Fruit fly (Drosophila melanogaster): ENCODE data around the gene Spp.

Gene Spp

dm6 chr2L:512028-512427 is 32.4 kb downstream of the Spp start (continued):
- TF ChIP-seq CG11093 (GFP tag; IDR thresholded peaks at IDR 0.05) (no peak), H2.0 (GFP tag; IDR thresholded peaks at IDR 0.05) (peak; percentile 72), CG7839 (tag; optimal IDR thresholded peaks at IDR 0.05) (peak; percentile 82), tna (GFP tag; IDR thresholded peaks at IDR 0.05; ENCODE audit: partially characterized antibody) (no peak), CG9932 (GFP tag; IDR thresholded peaks at IDR 0.05) (peak; percentile 50), bowl (GFP tag; IDR thresholded peaks at IDR 0.05) (no peak), CG18011 (GFP tag; optimal IDR thresholded peaks at IDR 0.05) (no peak), CG11695 (GFP tag; IDR thresholded peaks at IDR 0.05) (peak; percentile 28; the same call in 1 of the 3 replicates), BtbVII (GFP tag; optimal IDR thresholded peaks at IDR 0.05) (no peak), CG6654 (GFP tag; optimal IDR thresholded peaks at IDR 0.05) (no peak), insv (GFP tag; optimal IDR thresholded peaks at IDR 0.05) (no peak), CG14014 (GFP tag; IDR thresholded peaks at IDR 0.05) (peak; percentile 44; the same call in 1 of the 2 replicates), shn (GFP tag; optimal IDR thresholded peaks at IDR 0.05) (no peak), YL-1 (GFP tag; optimal IDR thresholded peaks at IDR 0.05) (no peak), chinmo (GFP tag; IDR thresholded peaks at IDR 0.05; ENCODE audit: partially characterized antibody) (no peak), Aef1 (GFP tag; IDR thresholded peaks at IDR 0.05) (peak; percentile 53; the same call in 2 of the 3 replicates), NC2β (GFP tag; optimal IDR thresholded peaks at IDR 0.05) (no peak), CG1024 (GFP tag; IDR thresholded peaks at IDR 0.05) (no peak), PHDP (tag; optimal IDR thresholded peaks at IDR 0.05) (peak; percentile 72), D19A (tag; optimal IDR thresholded peaks at IDR 0.05) (peak; percentile 54), Atf6 (GFP tag; IDR thresholded peaks at IDR 0.05) (peak; percentile 40; the same call in 1 of the 2 replicates), vfl (GFP tag; optimal IDR thresholded peaks at IDR 0.05) (no peak), CG5245 (GFP tag; optimal IDR thresholded peaks at IDR 0.05) (peak; percentile 63), slbo (GFP tag; IDR thresholded peaks at IDR 0.05) (peak; percentile 70), btn (GFP tag; optimal IDR thresholded peaks at IDR 0.05) (no peak), Antp (GFP tag; optimal IDR thresholded peaks at IDR 0.05) (no peak), bigmax (GFP tag; optimal IDR thresholded peaks at IDR 0.05) (no peak), CG12071 (GFP tag; optimal IDR thresholded peaks at IDR 0.05) (no peak), maf-S (GFP tag; optimal IDR thresholded peaks at IDR 0.05) (peak; percentile 14), chm (GFP tag; IDR thresholded peaks at IDR 0.05) (peak; percentile 49; the same call in 1 of the 2 replicates)

DNA sequence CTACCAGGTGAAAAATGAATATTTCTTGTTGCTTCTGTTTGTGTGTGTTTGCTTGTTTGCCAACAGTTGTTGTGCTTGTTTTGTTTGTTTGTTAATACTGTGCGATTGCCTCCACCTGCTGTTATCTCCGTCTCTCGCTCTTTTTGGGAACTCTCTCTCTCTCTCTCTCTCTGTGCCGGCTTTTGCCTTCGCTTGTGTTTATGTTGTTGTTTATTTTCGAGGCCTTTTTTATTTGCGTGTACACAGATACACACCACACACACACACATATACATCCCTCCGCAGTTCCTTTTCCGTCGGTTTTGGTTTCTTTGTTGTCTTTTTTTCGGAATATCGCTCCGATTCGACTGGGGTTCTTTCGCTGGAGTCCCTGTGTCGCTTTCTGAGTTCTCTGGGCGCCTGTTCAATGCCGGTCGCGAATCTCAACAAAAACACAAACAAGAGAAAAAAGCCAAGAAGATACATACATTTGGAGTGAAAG is 33.9 kb downstream of the Spp start:
- TF ChIP-seq vvl (GFP tag; IDR thresholded peaks at IDR 0.05) (peak; percentile 71), lola (GFP tag; optimal IDR thresholded peaks at IDR 0.05) (peak in 1 of 3 experiments; percentile 75), CG6765 (GFP tag; optimal IDR thresholded peaks at IDR 0.05) (peak; percentile 55), HLHmδ (GFP tag; optimal IDR thresholded peaks at IDR 0.05) (peak; percentile 73), NfI (GFP tag; optimal IDR thresholded peaks at IDR 0.05) (peak; percentile 33), Hey (tag; optimal IDR thresholded peaks at IDR 0.05) (peak; percentile 40), twi (tag; optimal IDR thresholded peaks at IDR 0.05) (peak; percentile 64), CG2889 (GFP tag; IDR thresholded peaks at IDR 0.05) (no peak), Fer1 (GFP tag; optimal IDR thresholded peaks at IDR 0.05) (peak; percentile 63), CG3726 (GFP tag; IDR thresholded peaks at IDR 0.05) (no peak), CG13296 (GFP tag; optimal IDR thresholded peaks at IDR 0.05) (peak; percentile 40), ATbp (GFP tag; optimal IDR thresholded peaks at IDR 0.05) (peak; percentile 91), Hr78 (GFP tag; optimal IDR thresholded peaks at IDR 0.05) (no peak), CG14667 (GFP tag; IDR thresholded peaks at IDR 0.05) (no peak), CG6791 (GFP tag; IDR thresholded peaks at IDR 0.05; ENCODE audit: partially characterized antibody) (no peak), cg (GFP tag; optimal IDR thresholded peaks at IDR 0.05) (peak; percentile 85), ara (GFP tag; IDR thresholded peaks at IDR 0.05) (peak; percentile 65; the same call in 1 of the 2 replicates), pros (GFP tag; optimal IDR thresholded peaks at IDR 0.05) (peak; percentile 55), klu (GFP tag; IDR thresholded peaks at IDR 0.05) (no peak), CG8944 (GFP tag; optimal IDR thresholded peaks at IDR 0.05) (peak; percentile 31), Mes4 (GFP tag; optimal IDR thresholded peaks at IDR 0.05) (peak; percentile 82), CG14860 (GFP tag; IDR thresholded peaks at IDR 0.05; ENCODE audit: partially characterized antibody) (no peak)

Measured in whole organism, embryonic.